Fruit fly (Drosophila melanogaster) Kc167 (cell line): ENCODE measurements around the gene CG31140.

Experiments
- Myc ChIP-seq: fragments of >200 bp; optimal IDR thresholded peaks from 2 replicates; lab custom pipeline; 2017; ENCODE audit warnings: missing external identifiers
- Sin3A ChIP-seq: fragments of >200 bp; optimal IDR thresholded peaks from 2 replicates; lab custom pipeline; 2018; ENCODE audit warnings: missing external identifiers
- h ChIP-seq: fragments of >200 bp; optimal IDR thresholded peaks from 3 replicates; lab custom pipeline; 2018; ENCODE audit warnings: missing external identifiers
- insv ChIP-seq: fragments of >200 bp; optimal IDR thresholded peaks from 3 replicates; lab custom pipeline; 2018; ENCODE audit warnings: missing external identifiers
- psq ChIP-seq: fragments of >200 bp; optimal IDR thresholded peaks from 2 replicates; lab custom pipeline; 2017; ENCODE audit warnings: missing external identifiers
- ttk ChIP-seq: sonication (Bioruptor generic); optimal IDR thresholded peaks from 2 replicates; lab custom pipeline; 2017; ENCODE audit warnings: missing external identifiers

The CG31140 gene

DNA sequence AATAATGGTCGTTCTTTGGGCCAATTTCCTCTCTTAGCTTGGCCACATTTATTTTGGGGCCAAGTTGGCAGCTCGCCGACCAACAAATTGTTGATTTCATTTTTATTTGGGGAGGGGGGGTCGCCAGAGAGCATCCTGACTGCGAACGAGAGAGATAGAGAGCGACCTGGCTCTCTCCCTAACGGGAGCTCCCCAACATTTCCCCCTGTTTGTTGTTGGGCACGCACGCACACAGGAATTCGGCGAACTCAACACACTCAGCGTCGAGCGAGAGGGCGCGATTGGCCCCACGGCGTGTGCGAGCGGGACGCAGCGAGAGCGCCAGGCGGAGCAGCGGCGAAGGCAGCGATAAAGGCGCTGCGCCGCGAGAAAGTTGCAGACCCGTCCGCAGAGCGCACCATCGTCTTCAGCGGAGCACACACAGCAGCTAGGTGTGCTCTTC is at the start of gene CG31140:
TSS of gene CG31140 (plus strand) at position 400 of the 442 bp plus-strand sequence.
- no peak for TF ChIP-seq insv (lab: Kevin White, UChicago)
- no peak for TF ChIP-seq psq (lab: Kevin White, UChicago)
- TF ChIP-seq Myc: no peak
- TF ChIP-seq Sin3A (lab: Kevin White, UChicago): no peak
- no peak for TF ChIP-seq h (lab: Kevin White, UChicago)
- no peak for TF ChIP-seq ttk (lab: Kevin White, UChicago)

DNA sequence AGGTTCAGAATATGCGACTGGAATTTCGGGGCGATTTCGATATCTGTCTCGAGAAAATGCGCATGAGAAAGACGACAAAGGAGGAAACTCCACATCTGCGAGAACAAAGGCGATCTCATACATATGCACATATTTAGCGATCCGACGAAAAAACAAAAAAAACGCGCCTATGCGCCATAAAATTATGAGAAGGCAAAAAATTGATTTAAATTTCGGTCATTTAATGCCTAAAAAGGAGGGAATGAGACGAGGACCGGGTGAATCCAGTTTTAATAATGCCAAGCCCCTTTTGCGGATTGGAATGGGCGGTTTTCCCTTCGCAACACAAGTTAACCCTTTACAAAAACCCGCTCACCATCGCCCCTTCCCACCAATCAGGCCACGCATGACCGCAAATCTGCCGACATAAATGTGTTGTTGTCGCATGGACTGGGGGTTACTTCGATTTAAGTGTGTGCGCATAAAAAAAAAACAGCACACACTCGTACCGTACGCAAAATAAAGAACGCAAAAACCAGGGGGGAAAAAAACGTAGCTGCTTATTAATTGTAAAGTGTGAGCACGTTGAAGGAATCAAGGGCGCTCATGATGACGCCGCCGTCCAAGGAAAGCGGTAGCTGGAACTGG is 48.5 kb upstream of the CG31140 start:
- TF ChIP-seq Sin3A (lab: Kevin White, UChicago): no peak
- no peak for TF ChIP-seq ttk (lab: Kevin White, UChicago)
- TF ChIP-seq h (lab: Kevin White, UChicago): no peak
- no peak for TF ChIP-seq Myc
- no peak for TF ChIP-seq psq (lab: Kevin White, UChicago)
- no peak for TF ChIP-seq insv (lab: Kevin White, UChicago)

DNA sequence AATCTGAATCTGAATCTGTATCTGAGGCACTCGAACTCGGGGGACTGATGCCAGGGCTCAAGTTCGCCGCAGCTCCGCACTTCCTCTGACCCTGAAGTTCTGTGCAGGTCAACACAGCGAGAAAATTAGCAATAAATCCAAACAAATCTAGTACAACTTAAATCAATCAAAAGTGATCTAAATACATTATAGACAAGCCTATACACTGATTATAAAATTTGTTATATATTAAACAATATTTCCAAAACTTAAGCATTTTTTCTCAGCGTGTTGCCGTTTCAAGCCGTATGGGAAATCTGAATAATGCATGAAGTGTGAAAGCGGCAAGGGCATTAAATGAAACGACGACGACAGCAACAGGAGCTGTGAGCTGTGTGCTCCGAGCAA is 47.9 kb upstream of the CG31140 start:
- TF ChIP-seq Myc (no peak), insv (lab: Kevin White, UChicago) (no peak), psq (lab: Kevin White, UChicago) (no peak), ttk (lab: Kevin White, UChicago) (no peak)

DNA sequence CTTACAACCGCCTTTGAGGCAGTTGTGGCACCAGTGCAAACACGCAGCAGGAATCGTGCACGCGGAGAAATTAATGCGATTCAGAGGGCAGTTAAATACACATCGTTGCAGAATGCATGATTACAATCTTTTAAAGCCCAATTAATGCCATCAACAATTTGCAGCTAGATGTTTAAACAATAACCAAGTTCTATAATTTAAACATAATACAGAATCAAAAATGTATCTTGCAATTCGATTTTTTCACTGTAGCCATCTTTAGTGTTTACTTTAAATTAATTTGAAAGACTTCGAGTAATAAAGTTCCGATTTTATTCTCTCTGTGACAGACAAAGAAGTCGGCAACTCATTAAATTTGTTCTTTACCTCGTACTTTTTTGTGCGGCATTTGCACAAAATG is 47.0 kb upstream of the CG31140 start:
- no peak for TF ChIP-seq ttk (lab: Kevin White, UChicago)
- no peak for TF ChIP-seq Sin3A (lab: Kevin White, UChicago)
- TF ChIP-seq Myc: no peak
- TF ChIP-seq psq (lab: Kevin White, UChicago): no peak
- TF ChIP-seq h (lab: Kevin White, UChicago): no peak
- TF ChIP-seq insv (lab: Kevin White, UChicago): no peak

DNA sequence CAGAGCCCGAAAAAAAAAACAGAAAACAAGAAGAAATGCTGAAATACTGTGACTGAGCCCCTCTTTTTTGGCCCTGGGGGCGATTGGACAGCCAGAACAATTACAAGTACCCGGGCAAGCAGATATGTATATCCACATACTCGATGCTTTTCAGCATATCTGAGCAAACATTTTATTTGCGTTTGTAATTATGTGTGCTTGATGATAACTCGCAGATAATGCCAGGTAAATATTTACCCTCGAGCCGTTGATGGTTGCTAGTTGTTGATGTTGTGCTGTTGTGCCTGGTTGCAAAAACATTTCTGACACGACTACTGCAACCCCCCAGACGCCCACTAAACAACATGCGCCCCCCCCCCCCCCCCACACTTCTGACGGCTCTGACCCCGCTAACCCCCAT is 43.6 kb upstream of the CG31140 start:
- no peak for TF ChIP-seq ttk (lab: Kevin White, UChicago)
- TF ChIP-seq h (lab: Kevin White, UChicago): no peak
- TF ChIP-seq Sin3A (lab: Kevin White, UChicago): no peak
- TF ChIP-seq Myc: no peak
- TF ChIP-seq psq (lab: Kevin White, UChicago): no peak
- TF ChIP-seq insv (lab: Kevin White, UChicago): no peak

DNA sequence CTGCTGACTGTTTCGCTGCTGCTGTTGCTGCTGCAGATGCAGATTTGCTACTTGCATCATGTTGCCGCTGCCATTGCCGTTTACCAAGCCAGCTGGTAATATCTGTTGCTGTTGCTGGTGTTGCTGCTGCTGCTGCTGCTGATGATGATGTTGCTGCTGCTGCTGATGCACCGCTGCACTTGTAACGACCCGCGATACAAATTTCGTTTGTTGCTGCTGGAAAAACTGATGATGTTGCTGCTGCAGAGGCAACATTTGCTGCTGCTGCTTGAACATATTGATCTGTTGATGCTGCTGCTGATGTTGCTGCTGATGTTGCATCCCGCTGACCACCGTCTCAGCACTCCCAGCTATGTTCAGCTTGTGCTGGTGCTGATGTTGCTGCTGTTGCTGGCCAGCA is 42.6 kb upstream of the CG31140 start:
- no peak for TF ChIP-seq insv (lab: Kevin White, UChicago)

DNA sequence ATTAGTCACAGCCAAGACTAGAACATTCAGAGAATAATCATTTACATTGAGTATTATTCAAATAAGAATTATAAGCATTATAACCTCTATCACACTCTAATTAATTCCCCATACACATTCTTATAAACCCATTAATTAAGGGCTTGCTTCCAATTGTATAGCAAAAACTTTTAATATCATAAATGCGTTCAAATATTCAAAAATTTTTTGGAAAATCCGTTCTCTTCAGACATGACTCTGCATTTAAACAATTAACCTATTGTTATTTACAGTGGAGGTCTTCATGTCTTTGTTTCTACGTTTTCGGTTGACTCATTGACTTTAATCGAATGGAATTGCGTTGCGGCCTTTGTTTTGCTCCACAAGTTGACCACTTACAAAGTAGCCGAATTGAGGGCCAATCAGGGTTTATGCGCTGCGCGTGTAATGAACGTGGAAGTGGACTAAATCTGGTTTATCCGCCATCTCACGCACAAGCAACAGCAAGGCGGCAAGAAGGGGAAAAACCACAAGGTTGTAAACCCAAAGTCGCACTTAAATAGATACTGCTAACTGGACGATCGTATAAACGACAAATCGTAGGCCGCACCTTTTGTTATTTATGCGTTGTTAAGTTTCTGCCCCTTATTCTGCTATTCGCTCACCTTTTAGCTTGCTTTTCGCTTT is 42.0 kb upstream of the CG31140 start:
- TF ChIP-seq psq (lab: Kevin White, UChicago) (no peak), Myc (no peak), insv (lab: Kevin White, UChicago) (no peak), h (lab: Kevin White, UChicago) (no peak), ttk (lab: Kevin White, UChicago) (no peak), Sin3A (lab: Kevin White, UChicago) (no peak)

DNA sequence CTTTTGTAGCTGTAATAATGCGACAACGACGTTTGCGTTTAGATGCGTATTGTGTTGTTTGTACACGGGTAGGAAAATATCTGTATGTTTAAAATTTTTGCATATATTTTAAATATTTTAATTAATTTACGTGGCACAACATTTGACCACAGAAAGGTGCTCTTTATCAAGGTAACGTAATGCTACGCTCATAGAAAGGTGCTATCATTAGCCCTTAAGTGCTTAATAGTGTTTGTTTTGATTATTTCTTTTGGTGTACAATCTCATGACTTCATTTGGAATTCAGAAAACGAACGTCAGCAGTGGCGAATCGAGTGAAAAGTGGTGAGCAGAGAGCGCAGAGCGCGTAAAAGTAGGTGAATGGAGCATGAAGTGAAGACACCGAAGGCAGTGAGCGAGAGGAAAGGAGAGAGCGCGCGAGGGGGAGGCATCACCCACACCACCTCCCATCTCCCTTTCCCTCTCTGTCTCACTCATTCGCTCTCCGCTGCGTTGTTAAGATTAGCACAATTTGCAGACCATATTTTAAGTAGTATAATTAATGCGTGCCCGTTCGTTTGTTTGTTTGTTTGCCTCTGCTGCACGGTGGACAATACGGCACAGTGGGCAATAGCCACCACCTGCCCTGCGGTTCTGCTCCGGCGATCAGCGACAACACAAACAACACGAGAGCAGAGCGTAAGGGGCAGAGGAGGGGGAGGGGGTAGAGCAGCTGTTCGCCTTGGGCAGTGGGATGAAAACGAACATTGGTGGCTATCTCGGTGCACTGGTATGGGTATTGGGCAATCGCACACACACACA is 41.1 kb upstream of the CG31140 start:
- TF ChIP-seq ttk (lab: Kevin White, UChicago): no peak
- TF ChIP-seq insv (lab: Kevin White, UChicago): no peak
- no peak for TF ChIP-seq h (lab: Kevin White, UChicago)
- TF ChIP-seq psq (lab: Kevin White, UChicago): no peak
- no peak for TF ChIP-seq Sin3A (lab: Kevin White, UChicago)
- TF ChIP-seq Myc: no peak

DNA sequence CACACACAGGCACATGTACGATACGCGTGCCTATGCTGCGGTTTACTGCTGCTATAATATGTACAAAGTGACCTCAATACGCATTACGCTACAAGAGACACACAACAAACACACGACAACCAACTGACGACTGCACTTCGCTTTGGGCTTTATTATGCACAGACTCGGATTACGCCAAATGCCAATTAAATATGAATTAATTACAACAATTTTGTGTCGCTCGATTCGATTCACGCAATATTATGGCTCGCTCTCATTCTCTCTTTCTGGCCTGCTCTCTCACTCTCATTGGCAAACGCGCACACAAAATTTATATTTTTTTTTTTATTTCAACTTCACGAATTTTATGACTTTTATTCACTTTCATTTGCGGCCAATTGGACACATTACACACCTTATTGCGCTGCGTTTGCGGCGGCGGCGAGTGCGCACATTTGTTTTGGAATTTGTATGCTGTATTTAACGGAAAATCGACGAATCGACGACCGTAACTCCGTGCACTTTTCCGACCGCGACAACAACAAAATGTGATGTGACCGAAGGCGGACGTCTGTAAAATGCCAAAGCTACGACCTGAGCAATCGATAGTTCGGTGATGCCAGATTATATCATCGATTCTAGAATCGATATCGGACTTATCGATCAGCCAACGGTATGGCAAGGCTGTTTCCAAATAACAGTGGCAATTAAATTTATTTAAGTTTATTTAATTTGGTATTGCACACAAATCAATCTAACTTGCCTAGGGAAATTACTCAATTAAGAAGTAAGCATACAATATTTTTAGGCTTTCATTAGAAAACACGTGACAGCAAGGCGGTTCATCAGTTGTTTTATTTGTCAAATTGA is 40.3 kb upstream of the CG31140 start, which contains the start of the genes sba and CG31141:
TSS of gene sba (minus strand) at position 472 of the 849 bp plus-strand sequence.
TSS of gene CG31141 (plus strand) at position 799 of the 849 bp plus-strand sequence.
- TF ChIP-seq h (lab: Kevin White, UChicago): no peak
- TF ChIP-seq psq (lab: Kevin White, UChicago): no peak
- no peak for TF ChIP-seq Myc
- no peak for TF ChIP-seq insv (lab: Kevin White, UChicago)
- no peak for TF ChIP-seq ttk (lab: Kevin White, UChicago)
- no peak for TF ChIP-seq Sin3A (lab: Kevin White, UChicago)

DNA sequence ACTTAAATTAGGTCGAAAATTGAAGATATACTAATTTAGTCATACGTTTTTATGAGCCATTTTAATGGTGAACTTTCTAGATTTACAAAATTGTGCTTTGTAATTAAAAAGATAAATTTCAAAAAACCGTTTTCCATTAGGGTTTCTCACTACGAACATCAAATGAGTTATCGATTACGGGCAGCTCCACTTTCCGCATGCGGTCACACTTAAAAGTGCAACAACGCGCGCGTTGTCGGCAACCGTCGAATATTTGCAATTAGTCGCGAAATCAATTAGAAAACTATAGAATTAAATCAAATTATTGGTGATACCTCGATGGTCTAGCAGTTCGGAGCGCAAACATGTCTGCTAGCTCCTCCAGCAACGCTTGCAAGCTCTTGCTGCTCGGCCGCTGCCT is 38.8 kb upstream of the CG31140 start, which contains the start of gene Ndc1:
TSS of gene Ndc1 (plus strand) at position 200 of the 400 bp plus-strand sequence.
- TF ChIP-seq h (lab: Kevin White, UChicago): no peak
- no peak for TF ChIP-seq Myc
- no peak for TF ChIP-seq Sin3A (lab: Kevin White, UChicago)
- TF ChIP-seq insv (lab: Kevin White, UChicago): no peak
- no peak for TF ChIP-seq ttk (lab: Kevin White, UChicago)
- TF ChIP-seq psq (lab: Kevin White, UChicago): no peak

DNA sequence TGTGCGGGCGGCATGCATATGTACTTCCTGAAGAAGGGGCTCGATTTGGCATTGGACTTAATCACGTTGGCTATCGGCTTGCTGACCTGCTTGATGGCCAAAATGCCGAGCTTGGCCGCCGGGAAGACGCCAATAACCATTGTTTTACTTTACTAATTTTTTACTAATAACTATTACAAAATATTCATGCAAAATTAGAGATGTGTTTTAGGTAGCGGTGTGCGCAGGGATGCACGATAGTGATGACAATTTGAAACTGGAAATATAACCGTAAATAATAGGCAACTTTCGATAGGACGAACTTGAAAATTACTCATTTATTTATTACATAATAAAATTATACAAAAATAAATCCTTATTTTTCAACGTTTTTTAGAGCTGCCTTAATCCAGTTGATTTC is 35.6 kb upstream of the CG31140 start, which contains the start of gene CG13601:
TSS of gene CG13601 (minus strand) at position 206 of the 400 bp plus-strand sequence.
- TF ChIP-seq Myc: no peak
- no peak for TF ChIP-seq h (lab: Kevin White, UChicago)
- no peak for TF ChIP-seq insv (lab: Kevin White, UChicago)
- no peak for TF ChIP-seq ttk (lab: Kevin White, UChicago)
- no peak for TF ChIP-seq psq (lab: Kevin White, UChicago)
- TF ChIP-seq Sin3A (lab: Kevin White, UChicago): no peak
